Fruit fly (Drosophila melanogaster): ENCODE data around the gene CG45690.
A peak's percentile ranks its signal among the peaks of the same experiment; 100 is the strongest.

The CG45690 gene

DNA sequence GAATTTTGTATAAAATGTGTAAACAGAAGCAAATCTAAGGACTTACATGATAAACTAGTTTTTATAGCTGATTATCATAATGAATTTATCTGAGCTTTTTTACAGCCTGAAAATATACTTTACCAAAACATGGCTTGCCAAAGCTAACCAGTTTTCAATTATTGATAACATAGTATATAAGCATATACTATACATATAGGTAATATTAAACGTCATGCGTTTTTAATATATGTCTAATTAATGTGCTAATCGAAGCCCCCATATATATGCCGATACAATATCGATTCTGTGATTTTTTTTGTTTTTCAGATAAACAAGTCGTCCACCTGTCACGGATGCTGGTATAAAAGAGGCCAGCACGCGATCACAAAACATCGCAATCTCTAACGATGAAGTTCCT lies 23.5 kb downstream of the CG45690 start, which contains the start of gene CG17107:
Gene CG17107 (plus strand): TSS at position 301 of the 400 bp plus-strand sequence.
- TF ChIP-seq Dfd (GFP tag; optimal IDR thresholded peaks at IDR 0.05) (no peak), Myc (optimal IDR thresholded peaks at IDR 0.05) (no peak), Hr83 (GFP tag; optimal IDR thresholded peaks at IDR 0.05; ENCODE audit: poor library complexity, severe bottlenecking) (no peak)

DNA sequence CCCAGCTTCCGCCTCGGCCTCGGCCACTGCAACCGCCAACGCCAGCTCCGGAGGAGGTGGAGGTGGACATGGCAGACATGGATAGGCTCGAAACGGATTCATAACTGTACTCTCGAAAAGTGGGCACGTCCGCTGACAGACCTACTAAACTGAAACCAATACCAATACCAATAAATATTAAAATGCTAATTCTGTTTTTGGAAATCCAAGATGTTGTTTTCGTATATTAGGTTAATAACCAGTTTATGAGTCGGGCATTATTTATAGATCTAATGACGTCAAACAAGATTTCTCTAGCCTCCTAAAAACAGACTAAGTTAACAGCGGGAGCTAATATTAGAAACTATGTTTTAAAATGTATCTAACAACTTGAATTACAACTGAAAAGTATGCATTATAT lies 24.1 kb downstream of the CG45690 start:
- TF ChIP-seq woc (GFP tag; optimal IDR thresholded peaks at IDR 0.05) (no peak), Hnf4 (GFP tag; optimal IDR thresholded peaks at IDR 0.05) (no peak), h (GFP tag; optimal IDR thresholded peaks at IDR 0.05) (no peak), br (GFP tag; optimal IDR thresholded peaks at IDR 0.05) (no peak), rgr (GFP tag; optimal IDR thresholded peaks at IDR 0.05) (no peak), Jra (GFP tag; optimal IDR thresholded peaks at IDR 0.05) (no peak), Dif (GFP tag; optimal IDR thresholded peaks at IDR 0.05; ENCODE audit: partially characterized antibody) (no peak), dmrt93B (GFP tag; optimal IDR thresholded peaks at IDR 0.05) (no peak), Mio (GFP tag; optimal IDR thresholded peaks at IDR 0.05) (no peak), fru (GFP tag; optimal IDR thresholded peaks at IDR 0.05) (no peak), Abd-B (GFP tag; optimal IDR thresholded peaks at IDR 0.05) (no peak), psq (GFP tag; optimal IDR thresholded peaks at IDR 0.05) (no peak), dsf (GFP tag; optimal IDR thresholded peaks at IDR 0.05; ENCODE audit: borderline replicate concordance) (no peak), Hr83 (GFP tag; optimal IDR thresholded peaks at IDR 0.05; ENCODE audit: poor library complexity, severe bottlenecking) (no peak), tai (GFP tag; optimal IDR thresholded peaks at IDR 0.05) (no peak), CG32264 (GFP tag; optimal IDR thresholded peaks at IDR 0.05) (no peak)

DNA sequence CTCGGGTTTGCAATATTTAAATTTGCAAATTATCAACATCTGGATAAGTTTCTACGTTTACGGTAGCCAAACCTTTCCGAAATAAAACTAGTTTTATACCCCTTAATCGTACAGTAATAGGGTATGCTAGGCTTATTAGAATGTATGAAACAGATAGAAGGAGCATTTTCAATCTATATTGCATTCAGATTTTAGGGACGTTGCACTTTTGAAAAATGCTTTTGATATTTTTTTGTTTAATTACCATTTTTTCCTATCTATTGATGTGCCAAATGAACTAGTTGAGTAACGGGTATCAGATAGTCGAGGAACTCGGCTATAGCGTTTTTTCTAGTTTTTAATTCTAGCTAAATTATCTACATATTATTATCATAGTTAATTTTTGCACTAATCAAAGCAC lies 24.8 kb downstream of the CG45690 start:
- TF ChIP-seq CG9705 (GFP tag; optimal IDR thresholded peaks at IDR 0.05) (no peak), fru (GFP tag; optimal IDR thresholded peaks at IDR 0.05) (no peak), Abd-B (GFP tag; optimal IDR thresholded peaks at IDR 0.05) (no peak)

DNA sequence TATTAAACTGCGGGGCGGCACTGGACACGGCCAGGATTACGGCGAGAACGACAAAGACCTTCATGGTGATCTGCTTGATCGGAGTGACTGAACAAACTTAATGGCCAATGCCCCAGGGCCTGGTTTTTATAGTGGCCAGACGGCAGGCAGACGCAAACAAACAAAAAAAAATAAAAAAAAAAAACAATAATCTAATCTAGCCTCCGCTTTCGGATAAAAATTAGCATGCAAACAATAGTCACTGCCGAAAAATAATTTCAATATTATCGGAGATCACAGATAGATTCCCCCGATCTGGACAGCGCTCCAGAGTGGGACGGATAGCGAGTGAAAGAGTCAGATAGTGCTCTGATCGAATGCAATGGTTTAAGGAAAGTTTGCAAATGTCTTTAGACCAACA lies 26.2 kb downstream of the CG45690 start, which contains the start of gene CG7299:
Gene CG7299 (minus strand): TSS at position 101 of the 400 bp plus-strand sequence.
- no peak for TF ChIP-seq Vsx2 (GFP tag; optimal IDR thresholded peaks at IDR 0.05; ENCODE audit: partially characterized antibody)
- no peak for TF ChIP-seq Sp1 (GFP tag; optimal IDR thresholded peaks at IDR 0.05)
- no peak for TF ChIP-seq usp (GFP tag; optimal IDR thresholded peaks at IDR 0.05)
- TF ChIP-seq pan (optimal IDR thresholded peaks at IDR 0.05), result no peak
- TF ChIP-seq tai (GFP tag; optimal IDR thresholded peaks at IDR 0.05), result no peak
- TF ChIP-seq CG32264 (GFP tag; optimal IDR thresholded peaks at IDR 0.05), result no peak
- no peak for TF ChIP-seq Jra (GFP tag; optimal IDR thresholded peaks at IDR 0.05)
- no peak for TF ChIP-seq woc (GFP tag; optimal IDR thresholded peaks at IDR 0.05)
- TF ChIP-seq sage (GFP tag; optimal IDR thresholded peaks at IDR 0.05), result no peak

DNA sequence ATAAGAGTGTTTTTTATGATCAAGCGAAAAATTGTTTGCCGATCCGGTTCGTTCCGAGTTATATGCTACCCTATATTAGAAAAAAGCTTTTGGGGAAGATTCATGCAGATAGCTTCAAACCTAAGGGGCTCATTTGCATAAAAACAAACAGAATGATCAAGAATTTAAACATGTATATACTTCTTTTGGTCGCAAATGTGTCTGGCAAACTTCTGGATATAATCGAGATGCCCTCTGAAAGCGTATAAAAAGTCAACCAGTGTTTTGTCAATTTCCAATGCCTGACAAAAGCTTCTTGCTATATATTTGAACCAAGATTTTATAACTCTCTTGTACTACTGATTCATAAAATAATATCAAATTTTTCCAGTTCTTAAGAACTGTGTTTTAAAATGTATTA lies 27.6 kb downstream of the CG45690 start:
- TF ChIP-seq br (GFP tag; optimal IDR thresholded peaks at IDR 0.05) (no peak), Vsx2 (GFP tag; optimal IDR thresholded peaks at IDR 0.05; ENCODE audit: partially characterized antibody) (no peak), dmrt93B (GFP tag; optimal IDR thresholded peaks at IDR 0.05) (no peak), ey (GFP tag; optimal IDR thresholded peaks at IDR 0.05) (no peak)

DNA sequence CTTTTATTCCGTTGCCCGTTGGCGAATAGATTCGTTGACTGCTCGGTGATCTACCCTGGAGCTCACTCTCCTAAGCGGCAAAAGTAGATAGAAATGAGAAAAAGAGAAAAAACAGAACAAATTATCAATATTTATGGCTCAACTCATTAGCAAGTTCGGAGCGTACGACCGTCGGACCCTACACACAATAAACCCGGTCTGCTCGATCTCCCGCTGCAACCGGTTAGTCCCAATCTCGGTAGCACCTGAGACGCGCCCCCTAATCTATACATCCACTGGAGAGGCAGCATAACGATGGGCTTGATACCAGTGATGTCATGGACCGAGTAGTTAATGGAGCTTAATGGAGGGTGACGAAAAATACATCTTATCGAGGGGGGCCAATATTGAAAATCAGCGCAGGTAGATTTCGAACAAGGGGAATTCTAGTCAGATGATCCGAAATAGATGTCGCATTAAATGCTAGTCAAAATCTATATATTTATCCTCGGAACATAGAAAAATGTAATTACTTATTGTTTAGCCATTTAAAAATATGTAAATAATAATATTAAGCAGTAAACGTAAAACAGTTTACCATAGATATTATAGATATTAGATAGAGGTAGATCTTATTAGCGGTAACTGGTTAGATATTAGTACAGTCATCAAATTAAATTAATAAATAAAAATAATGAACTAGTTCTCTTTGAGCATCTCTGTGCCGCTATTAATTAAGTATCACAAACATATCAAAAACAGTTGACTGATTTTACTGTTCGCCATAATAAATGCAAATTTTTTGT lies 29.1 kb downstream of the CG45690 start, which contains the start of gene CG7296:
Gene CG7296 (minus strand): TSS at position 58 of the 785 bp plus-strand sequence.
- TF ChIP-seq jim (GFP tag; optimal IDR thresholded peaks at IDR 0.05), result no peak
- TF ChIP-seq CG9705 (GFP tag; optimal IDR thresholded peaks at IDR 0.05), result no peak
- TF ChIP-seq pan (optimal IDR thresholded peaks at IDR 0.05), result no peak
- TF ChIP-seq Abd-B (GFP tag; optimal IDR thresholded peaks at IDR 0.05), result no peak
- TF ChIP-seq fru (GFP tag; optimal IDR thresholded peaks at IDR 0.05), result no peak
- no peak for TF ChIP-seq h (GFP tag; optimal IDR thresholded peaks at IDR 0.05)
- TF ChIP-seq N (GFP tag; optimal IDR thresholded peaks at IDR 0.05), result no peak
- no peak for TF ChIP-seq Dfd (GFP tag; optimal IDR thresholded peaks at IDR 0.05)

DNA sequence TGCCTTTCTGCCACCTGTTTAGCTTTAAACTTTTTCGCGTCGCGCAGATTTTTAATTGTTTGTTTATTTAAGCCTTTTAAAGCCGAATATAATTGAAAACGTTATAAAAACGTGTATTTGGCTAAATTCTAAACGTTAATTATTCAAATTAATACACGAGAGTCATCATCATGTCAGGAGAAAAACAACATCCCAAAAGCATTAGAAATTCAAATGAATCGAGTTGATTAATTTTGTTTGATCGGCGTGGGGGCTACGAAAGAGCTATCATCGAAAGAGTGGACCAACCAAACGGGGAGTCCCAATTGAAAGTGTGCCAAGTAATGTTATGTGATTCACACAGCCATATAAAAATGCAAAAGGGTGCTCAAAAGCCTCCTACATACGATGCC lies 29.7 kb downstream of the CG45690 start:
- TF ChIP-seq psq (GFP tag; optimal IDR thresholded peaks at IDR 0.05), result no peak
- TF ChIP-seq Abd-B (GFP tag; optimal IDR thresholded peaks at IDR 0.05), result no peak
- TF ChIP-seq Rel (GFP tag; optimal IDR thresholded peaks at IDR 0.05), result no peak
- peak; percentile 53 for TF ChIP-seq Rel (tag; optimal IDR thresholded peaks at IDR 0.05)
